Worm (Caenorhabditis elegans) whole organism, L1 larva: Measurements from ENCODE around the gene suex-2.

Experiments
- C04F5.9 ChIP-seq: sonication (generic microtip); optimal IDR thresholded peaks from 2 replicates; lab custom pipeline; 2016; ENCODE audit warnings: missing genetic modification characterization, missing compliant biosample characterization
- C16A3.4 ChIP-seq: fragments of 150-350 bp; optimal IDR thresholded peaks from 2 replicates; lab custom pipeline; 2014; ENCODE audit warnings: missing biosample characterization, missing genetic modification characterization
- C34B4.2 ChIP-seq: sonication (generic microtip); optimal IDR thresholded peaks from 2 replicates; lab custom pipeline; 2017; ENCODE audit warnings: mild to moderate bottlenecking, missing genetic modification characterization, missing compliant biosample characterization
- Y116A8C.19 ChIP-seq: sonication (generic microtip); optimal IDR thresholded peaks from 2 replicates; lab custom pipeline; 2016; ENCODE audit warnings: missing compliant biosample characterization, missing genetic modification characterization, borderline replicate concordance
- aha-1 ChIP-seq: fragments of 150-350 bp; optimal IDR thresholded peaks from 2 replicates; lab custom pipeline; 2014; ENCODE audit warnings: missing biosample characterization, missing genetic modification characterization
- ama-1 ChIP-seq: fragments of 150-350 bp; optimal IDR thresholded peaks from 2 replicates; lab custom pipeline; 2014
- blmp-1 ChIP-seq: fragments of 150-350 bp; optimal IDR thresholded peaks from 2 replicates; lab custom pipeline; 2014; ENCODE audit warnings: missing biosample characterization, missing genetic modification characterization
- ceh-63 ChIP-seq: fragments of 200-800 bp; sonication (Bioruptor generic); optimal IDR thresholded peaks from 2 replicates; lab custom pipeline; 2018; ENCODE audit warnings: mild to moderate bottlenecking, missing genetic modification characterization, missing compliant biosample characterization
- ceh-82 ChIP-seq, 3 experiments: fragments of 150-350 bp in 1 of 3; sonication (generic microtip) in 2 of 3; optimal IDR thresholded peaks; 2 replicates each; lab custom pipeline; 2014 to 2017; ENCODE audit warnings: missing biosample characterization in 3 of 3, missing genetic modification characterization in 3 of 3
- ceh-88 ChIP-seq: fragments of 200-800 bp; sonication (Bioruptor generic); IDR thresholded peaks from 2 replicates; pipeline ENCODE4 v1.3.6; 2022; ENCODE audit warnings: missing genetic modification characterization, missing compliant biosample characterization
- dpl-1 ChIP-seq, 3 experiments: fragments of 150-350 bp in 2 of 3; sonication (generic microtip) in 1 of 3; optimal IDR thresholded peaks; 2 replicates each; lab custom pipeline; 2014 to 2017; ENCODE audit warnings: missing biosample characterization in 3 of 3, missing genetic modification characterization in 3 of 3, missing genetic modification reagents in 3 of 3
- efl-1 ChIP-seq, 4 experiments: fragments of 150-350 bp; optimal IDR thresholded peaks in 3 of 4; peaks in 1 of 4; 1 replicate in 1 of 4; 2 replicates in 3 of 4; lab custom pipeline; 2014; ENCODE audit warnings: missing biosample characterization in 2 of 4, missing genetic modification characterization in 2 of 4, missing genetic modification reagents in 2 of 4
- efl-3 ChIP-seq: fragments of 200-800 bp; sonication (Bioruptor generic); optimal IDR thresholded peaks from 2 replicates; lab custom pipeline; 2018; ENCODE audit warnings: mild to moderate bottlenecking, missing genetic modification characterization, missing compliant biosample characterization
- egl-27 ChIP-seq, 2 experiments: fragments of 150-350 bp in 1 of 2; sonication (generic microtip); optimal IDR thresholded peaks; 3 replicates each; lab custom pipeline; 2017 to 2018; ENCODE audit warnings: missing biosample characterization in 2 of 2, missing genetic modification characterization in 2 of 2, missing genetic modification reagents in 2 of 2
- elt-2 ChIP-seq: sonication (generic microtip); optimal IDR thresholded peaks from 2 replicates; lab custom pipeline; 2016; ENCODE audit warnings: missing genetic modification characterization, mild to moderate bottlenecking, inconsistent platforms, missing compliant biosample characterization, missing genetic modification reagents
- elt-3 ChIP-seq, 6 experiments: fragments of 150-350 bp in 1 of 6; sonication (generic microtip); optimal IDR thresholded peaks; 2 replicates each; lab custom pipeline; 2017 to 2018; ENCODE audit warnings: missing biosample characterization in 6 of 6, missing genetic modification characterization in 6 of 6, inconsistent platforms in 1 of 6
- fkh-10 ChIP-seq: sonication (generic microtip); optimal IDR thresholded peaks from 2 replicates; lab custom pipeline; 2017; ENCODE audit warnings: missing biosample characterization, missing genetic modification reagents, missing genetic modification characterization
- fkh-8 ChIP-seq: sonication (generic microtip); optimal IDR thresholded peaks from 2 replicates; lab custom pipeline; 2016; ENCODE audit warnings: mild to moderate bottlenecking, missing genetic modification characterization, missing compliant biosample characterization
- grh-1 ChIP-seq: fragments of 200-800 bp; sonication (Bioruptor generic); IDR thresholded peaks from 2 replicates; pipeline ENCODE4 v1.3.6; 2022; ENCODE audit warnings: missing genetic modification reagents, missing genetic modification characterization, missing compliant biosample characterization
- hlh-17 ChIP-seq: fragments of 200-800 bp; sonication (Bioruptor generic); optimal IDR thresholded peaks from 2 replicates; lab custom pipeline; 2018; ENCODE audit warnings: missing genetic modification characterization, mild to moderate bottlenecking, missing compliant biosample characterization, moderate library complexity, borderline replicate concordance
- hpl-2 ChIP-seq: fragments of 150-350 bp; optimal IDR thresholded peaks from 2 replicates; lab custom pipeline; 2014; ENCODE audit warnings: missing biosample characterization, missing genetic modification reagents, missing genetic modification characterization
- jun-1 ChIP-seq: fragments of 150-350 bp; optimal IDR thresholded peaks from 2 replicates; lab custom pipeline; 2014; ENCODE audit warnings: missing biosample characterization, missing genetic modification reagents, missing genetic modification characterization
- lin-13 ChIP-seq: fragments of 150-350 bp; optimal IDR thresholded peaks from 2 replicates; lab custom pipeline; 2014; ENCODE audit warnings: missing biosample characterization, missing genetic modification reagents, missing genetic modification characterization
- lin-35 ChIP-seq, 2 experiments: fragments of 150-350 bp; optimal IDR thresholded peaks; 2 replicates each; lab custom pipeline; 2014; ENCODE audit warnings: missing biosample characterization in 2 of 2, missing genetic modification characterization in 2 of 2, missing genetic modification reagents in 2 of 2
- lir-3 ChIP-seq: sonication (generic microtip); optimal IDR thresholded peaks from 2 replicates; lab custom pipeline; 2016; ENCODE audit warnings: mild to moderate bottlenecking, missing genetic modification characterization, moderate library complexity, missing compliant biosample characterization; ENCODE audit not compliant: poor library complexity
- mab-9 ChIP-seq: fragments of 200-800 bp; sonication (Bioruptor generic); IDR thresholded peaks from 2 replicates; pipeline ENCODE4 v1.3.6; 2022; ENCODE audit warnings: missing genetic modification reagents, missing genetic modification characterization, missing compliant biosample characterization
- mdl-1 ChIP-seq, 2 experiments: fragments of 150-350 bp; optimal IDR thresholded peaks; 2 replicates each; lab custom pipeline; 2014 to 2017; ENCODE audit warnings: missing biosample characterization in 2 of 2, missing genetic modification characterization in 2 of 2, inconsistent platforms in 1 of 2
- nhr-19 ChIP-seq: fragments of 200-800 bp; sonication (Bioruptor generic); conservative IDR thresholded peaks from 2 replicates; pipeline ENCODE4 v1.3.6; 2022; ENCODE audit warnings: missing genetic modification characterization, missing compliant biosample characterization
- nhr-20 ChIP-seq: sonication (generic microtip); optimal IDR thresholded peaks from 2 replicates; lab custom pipeline; 2016; ENCODE audit warnings: mild to moderate bottlenecking, missing genetic modification characterization, missing compliant biosample characterization
- nhr-47 ChIP-seq: sonication (generic microtip); optimal IDR thresholded peaks from 2 replicates; lab custom pipeline; 2016; ENCODE audit warnings: mild to moderate bottlenecking, missing genetic modification characterization, moderate library complexity, missing compliant biosample characterization
- nhr-77 ChIP-seq: fragments of 150-350 bp; optimal IDR thresholded peaks from 2 replicates; lab custom pipeline; 2014; ENCODE audit warnings: missing biosample characterization, missing genetic modification characterization
- nhr-84 ChIP-seq: sonication (generic microtip); optimal IDR thresholded peaks from 2 replicates; lab custom pipeline; 2017; ENCODE audit warnings: missing biosample characterization, missing genetic modification characterization
- nhr-90 ChIP-seq: sonication (generic microtip); optimal IDR thresholded peaks from 2 replicates; lab custom pipeline; 2016; ENCODE audit warnings: mild to moderate bottlenecking, missing genetic modification characterization, missing compliant biosample characterization; ENCODE audit not compliant: poor library complexity
- rnt-1 ChIP-seq: sonication (generic microtip); optimal IDR thresholded peaks from 2 replicates; lab custom pipeline; 2016; ENCODE audit warnings: mild to moderate bottlenecking, missing genetic modification characterization, moderate library complexity, missing compliant biosample characterization
- skn-1 ChIP-seq: fragments of 150-350 bp; optimal IDR thresholded peaks from 2 replicates; lab custom pipeline; 2014; ENCODE audit warnings: missing biosample characterization, missing genetic modification characterization
- snu-23 ChIP-seq: sonication (generic microtip); optimal IDR thresholded peaks from 2 replicates; lab custom pipeline; 2016; ENCODE audit warnings: missing genetic modification characterization, missing compliant biosample characterization
- sptf-1 ChIP-seq: fragments of 150-350 bp; optimal IDR thresholded peaks from 2 replicates; lab custom pipeline; 2014; ENCODE audit warnings: missing biosample characterization, missing genetic modification characterization
- sup-37 ChIP-seq: fragments of 200-800 bp; sonication (Bioruptor generic); optimal IDR thresholded peaks from 2 replicates; lab custom pipeline; 2018; ENCODE audit warnings: mild to moderate bottlenecking, missing genetic modification characterization, missing compliant biosample characterization
- tbx-2 ChIP-seq: sonication (generic microtip); optimal IDR thresholded peaks from 2 replicates; lab custom pipeline; 2016; ENCODE audit warnings: missing genetic modification characterization, missing compliant biosample characterization
- unc-130 ChIP-seq: fragments of 150-350 bp; optimal IDR thresholded peaks from 2 replicates; lab custom pipeline; 2017; ENCODE audit warnings: missing biosample characterization, missing genetic modification characterization, inconsistent platforms
- unc-30 ChIP-seq: sonication (generic microtip); optimal IDR thresholded peaks from 2 replicates; lab custom pipeline; 2017; ENCODE audit warnings: missing biosample characterization, missing genetic modification characterization
- unc-62 ChIP-seq: fragments of 150-350 bp; optimal IDR thresholded peaks from 2 replicates; lab custom pipeline; 2014; ENCODE audit warnings: missing biosample characterization, missing genetic modification reagents, missing genetic modification characterization
- unc-98 ChIP-seq: fragments of 200-800 bp; sonication (Bioruptor generic); IDR thresholded peaks from 2 replicates; pipeline ENCODE4 v1.3.6; 2022; ENCODE audit warnings: missing genetic modification characterization, missing compliant biosample characterization
- xbp-1 ChIP-seq: sonication (generic microtip); optimal IDR thresholded peaks from 2 replicates; lab custom pipeline; 2016; ENCODE audit warnings: missing genetic modification characterization, missing compliant biosample characterization
- zag-1 ChIP-seq: fragments of 150-350 bp; optimal IDR thresholded peaks from 2 replicates; lab custom pipeline; 2014; ENCODE audit warnings: missing biosample characterization, missing genetic modification characterization
- zip-4 ChIP-seq: fragments of 200-800 bp; sonication (Bioruptor generic); optimal IDR thresholded peaks from 2 replicates; lab custom pipeline; 2018; ENCODE audit warnings: mild to moderate bottlenecking, missing genetic modification characterization, moderate library complexity, missing compliant biosample characterization
- ztf-4 ChIP-seq: fragments of 150-350 bp; optimal IDR thresholded peaks from 2 replicates; lab custom pipeline; 2014; ENCODE audit warnings: missing biosample characterization, missing genetic modification characterization

Gene suex-2

ce11 chrIV:8973249-8973958, 5.3 kb downstream of the suex-2 start, which contains the start of gene C53B4.3 (continued):
- peak in 1 of 6 experiments; percentile 23 for TF ChIP-seq elt-3 (tag; optimal IDR thresholded peaks at IDR 0.05; lab: Kevin White, UChicago)
- TF ChIP-seq C16A3.4 (tag; lab: Kevin White, UChicago) = no peak
- no peak for TF ChIP-seq ceh-63 (GFP tag; lab: Kevin White, UChicago)
- TF ChIP-seq blmp-1 (tag; lab: Kevin White, UChicago) = peak; percentile 56
- no peak for TF ChIP-seq nhr-77 (tag; lab: Kevin White, UChicago)
- peak; percentile 93 for TF ChIP-seq tbx-2
- TF ChIP-seq nhr-90 = peak; percentile 95
- TF ChIP-seq sup-37 (GFP tag; lab: Kevin White, UChicago) = peak; percentile 32
- TF ChIP-seq mab-9 = peak; percentile 82
- peak; percentile 92 for TF ChIP-seq nhr-47 (tag; lab: Kevin White, UChicago)
- TF ChIP-seq dpl-1 (GFP tag; optimal IDR thresholded peaks at IDR 0.05; lab: Kevin White, UChicago) = peak; percentile 42 to 67 (median 63)
- peak; percentile 96 for TF ChIP-seq lir-3
- peak; percentile 34 for TF ChIP-seq lin-13
- TF ChIP-seq unc-30 (tag; lab: Kevin White, UChicago) = no peak
- peak; percentile 12 for TF ChIP-seq jun-1 (tag; lab: Kevin White, UChicago)
- TF ChIP-seq unc-98 = peak; percentile 75
- TF ChIP-seq hpl-2 (GFP tag; lab: Kevin White, UChicago) = no peak
- no peak for TF ChIP-seq nhr-84 (tag; lab: Kevin White, UChicago)
- no peak for TF ChIP-seq egl-27 (tag; optimal IDR thresholded peaks at IDR 0.05; lab: Kevin White, UChicago)
- no peak for TF ChIP-seq fkh-10
- TF ChIP-seq ceh-82 (tag; optimal IDR thresholded peaks at IDR 0.05; lab: Kevin White, UChicago) = peak; percentile 54 to 70 (median 58)
- TF ChIP-seq zag-1 = no peak
- TF ChIP-seq xbp-1 (tag; lab: Kevin White, UChicago) = peak; percentile 90
- peak; percentile 41 for TF ChIP-seq ztf-4
- no peak for TF ChIP-seq ama-1 (lab: Kevin White, UChicago)
- TF ChIP-seq C34B4.2 (tag; lab: Kevin White, UChicago) = no peak
- TF ChIP-seq ceh-88 = peak; percentile 66; the same call in 1 of the 2 replicates
- peak; percentile 87 for TF ChIP-seq C04F5.9 (tag; lab: Kevin White, UChicago)
- peak; percentile 16 for TF ChIP-seq skn-1 (tag; lab: Kevin White, UChicago)
- peak; percentile 53 for TF ChIP-seq zip-4
- peak; percentile 89 for TF ChIP-seq nhr-20 (tag; lab: Kevin White, UChicago)
- TF ChIP-seq grh-1 (GFP tag; lab: Robert Waterston, UW) = 0 out of 2 replicates have a peak, but pooled peaks have one; percentile 24
- TF ChIP-seq aha-1 = no peak

ce11 chrIV:8974543-8975330, 6.6 kb downstream of the suex-2 start:
- TF ChIP-seq ztf-4 (peak; percentile 66), ceh-88 (no peak), mdl-1 (tag; optimal IDR thresholded peaks at IDR 0.05; lab: Kevin White, UChicago) (peak in 1 of 2 experiments; percentile 51), snu-23 (GFP tag; lab: Kevin White, UChicago) (peak; percentile 67), elt-2 (tag; lab: Kevin White, UChicago) (no peak), unc-62 (GFP tag; lab: Kevin White, UChicago) (no peak), xbp-1 (tag; lab: Kevin White, UChicago) (peak; percentile 51), C34B4.2 (tag; lab: Kevin White, UChicago) (no peak), efl-1 (optimal IDR thresholded peaks at IDR 0.05; lab: Kevin White, UChicago) (peak in 1 of 2 experiments; percentile 20), efl-1 (GFP tag; optimal IDR thresholded peaks at IDR 0.05 in 1 of 2; lab: Kevin White, UChicago) (peak in 1 of 2 experiments; percentile 52), fkh-8 (no peak), nhr-19 (GFP tag; lab: Robert Waterston, UW) (peak; percentile 74), rnt-1 (peak; percentile 79), lin-35 (GFP tag; optimal IDR thresholded peaks at IDR 0.05; lab: Kevin White, UChicago) (peak in 1 of 2 experiments; percentile 25), C04F5.9 (tag; lab: Kevin White, UChicago) (no peak), efl-3 (GFP tag; lab: Kevin White, UChicago) (no peak), sptf-1 (no peak), grh-1 (GFP tag; lab: Robert Waterston, UW) (no peak), unc-98 (no peak), Y116A8C.19 (no peak), unc-130 (peak; percentile 27), ceh-63 (GFP tag; lab: Kevin White, UChicago) (no peak), lir-3 (peak; percentile 69), hlh-17 (GFP tag; lab: Kevin White, UChicago) (no peak), nhr-77 (tag; lab: Kevin White, UChicago) (no peak)
